Worm (Caenorhabditis elegans): ENCODE data around the gene lsm-4.

lsm-4 gene

ce11 chrII:7207649-7208048, 45.3 kb downstream of the lsm-4 start:
- no peak for TF ChIP-seq lin-11 (tag; optimal IDR thresholded peaks at IDR 0.05)
- TF ChIP-seq hlh-13 (GFP tag; optimal IDR thresholded peaks at IDR 0.05) = no peak
- no peak for TF ChIP-seq F13H6.1 (tag; optimal IDR thresholded peaks at IDR 0.05)
- no peak for TF ChIP-seq pax-1 (tag; optimal IDR thresholded peaks at IDR 0.05)

ce11 chrII:7205388-7205787, 47.6 kb downstream of the lsm-4 start, which contains the start of gene srd-59:
TSS of gene srd-59 (plus strand) at chrII:7205688.
- no peak for TF ChIP-seq Y22D7AL.16 (tag; optimal IDR thresholded peaks at IDR 0.05)
- TF ChIP-seq sdc-2 (tag; optimal IDR thresholded peaks at IDR 0.05) = no peak
- TF ChIP-seq pax-1 (tag; optimal IDR thresholded peaks at IDR 0.05) = no peak
- no peak for TF ChIP-seq hlh-8 (tag; optimal IDR thresholded peaks at IDR 0.05)
- no peak for TF ChIP-seq pha-4 (tag; optimal IDR thresholded peaks at IDR 0.05)

- no peak for TF ChIP-seq lim-6 (tag; optimal IDR thresholded peaks at IDR 0.05)
- TF ChIP-seq che-1 (tag; optimal IDR thresholded peaks at IDR 0.05) = no peak
- TF ChIP-seq sox-4 (tag; optimal IDR thresholded peaks at IDR 0.05) = no peak
- no peak for TF ChIP-seq tbx-7 (tag; optimal IDR thresholded peaks at IDR 0.05)
- TF ChIP-seq lin-11 (tag; optimal IDR thresholded peaks at IDR 0.05) = no peak
- no peak for TF ChIP-seq fkh-10 (GFP tag; optimal IDR thresholded peaks at IDR 0.05)
- no peak for TF ChIP-seq elt-4 (tag; optimal IDR thresholded peaks at IDR 0.05)
- TF ChIP-seq ceh-31 (tag; optimal IDR thresholded peaks at IDR 0.05) = no peak
- TF ChIP-seq hlh-13 (GFP tag; optimal IDR thresholded peaks at IDR 0.05) = no peak
- TF ChIP-seq ceh-18 (tag; optimal IDR thresholded peaks at IDR 0.05) = no peak
- TF ChIP-seq ets-4 (tag; optimal IDR thresholded peaks at IDR 0.05) = no peak
- no peak for TF ChIP-seq elt-2 (tag; optimal IDR thresholded peaks at IDR 0.05)
- TF ChIP-seq pros-1 (tag; optimal IDR thresholded peaks at IDR 0.05) = no peak
These were observed 48.0 kb downstream of the lsm-4 start, which contains the start of gene srd-58 for ce11 chrII:7204951-7205350. TSS of gene srd-58 (minus strand) at chrII:7205051.

ce11 chrII:7203110-7203509, 49.9 kb downstream of the lsm-4 start, which contains the start of gene srd-56:
TSS of gene srd-56 (minus strand) at chrII:7203210.
- TF ChIP-seq dmd-4 (tag; optimal IDR thresholded peaks at IDR 0.05; ENCODE audit: borderline replicate concordance) = no peak
- TF ChIP-seq tbx-7 (tag; optimal IDR thresholded peaks at IDR 0.05) = no peak
- no peak for TF ChIP-seq ceh-30 (tag; optimal IDR thresholded peaks at IDR 0.05)
- no peak for TF ChIP-seq gmeb-2 (tag; optimal IDR thresholded peaks at IDR 0.05)
- TF ChIP-seq rnt-1 (tag; optimal IDR thresholded peaks at IDR 0.05) = no peak
- no peak for TF ChIP-seq ref-2 (tag; optimal IDR thresholded peaks at IDR 0.05)
- TF ChIP-seq K09A11.1 (tag; optimal IDR thresholded peaks at IDR 0.05; ENCODE audit: insufficient read depth) = no peak
- no peak for TF ChIP-seq hlh-15 (tag; optimal IDR thresholded peaks at IDR 0.05)
- no peak for TF ChIP-seq unc-86 (tag; optimal IDR thresholded peaks at IDR 0.05)
- no peak for TF ChIP-seq sox-4 (tag; optimal IDR thresholded peaks at IDR 0.05)
- no peak for TF ChIP-seq mec-3 (tag; optimal IDR thresholded peaks at IDR 0.05; ENCODE audit: borderline replicate concordance)

Measured in whole organism, late embryonic.